Fruit fly (Drosophila melanogaster) whole organism, embryonic: ENCODE measurements around the gene HtrA2.
A peak's percentile ranks its signal among the peaks of the same experiment; 100 is the strongest.

ENCODE experiments used
- B-H1 ChIP-seq: fragments of 200-800 bp; sonication (Bioruptor generic); IDR thresholded peaks from 3 replicates; pipeline ENCODE4 v1.3.6; 2022; ENCODE audit warnings: missing biosample characterization, missing genetic modification characterization
- B-H2 ChIP-seq: fragments of 200-800 bp; sonication (Bioruptor generic); optimal IDR thresholded peaks from 2 replicates; lab custom pipeline; 2018; ENCODE audit warnings: missing biosample characterization, mild to moderate bottlenecking, missing genetic modification characterization
- BtbVII ChIP-seq: fragments of 200-800 bp; sonication (Bioruptor generic); optimal IDR thresholded peaks from 3 replicates; lab custom pipeline; 2017; ENCODE audit warnings: missing biosample characterization, mild to moderate bottlenecking, missing genetic modification characterization
- CG10274 ChIP-seq: fragments of 200-800 bp; sonication (Bioruptor generic); optimal IDR thresholded peaks from 3 replicates; lab custom pipeline; 2017; ENCODE audit warnings: missing biosample characterization, mild to moderate bottlenecking, missing genetic modification characterization
- CG11696 ChIP-seq: fragments of 200-800 bp; sonication (Bioruptor generic); IDR thresholded peaks from 2 replicates; pipeline ENCODE4 v1.3.6; 2022; ENCODE audit warnings: missing biosample characterization, missing genetic modification characterization
- CG11723 ChIP-seq: fragments of 200-800 bp; sonication (Bioruptor generic); optimal IDR thresholded peaks from 2 replicates; lab custom pipeline; 2017; ENCODE audit warnings: missing biosample characterization, mild to moderate bottlenecking, missing genetic modification characterization
- CG13123 ChIP-seq: fragments of 200-800 bp; sonication (Bioruptor generic); optimal IDR thresholded peaks from 2 replicates; lab custom pipeline; 2016; ENCODE audit warnings: missing biosample characterization, missing genetic modification characterization
- CG13424 ChIP-seq: fragments of 200-800 bp; sonication (Bioruptor generic); optimal IDR thresholded peaks from 2 replicates; lab custom pipeline; 2019; ENCODE audit warnings: missing biosample characterization, mild to moderate bottlenecking, missing genetic modification characterization, moderate library complexity
- CG13894 ChIP-seq: fragments of 200-800 bp; sonication (Bioruptor generic); optimal IDR thresholded peaks from 3 replicates; lab custom pipeline; 2018; ENCODE audit warnings: missing biosample characterization, mild to moderate bottlenecking, missing genetic modification characterization, moderate library complexity
- CG17829 ChIP-seq: fragments of 200-800 bp; optimal IDR thresholded peaks from 2 replicates; lab custom pipeline; 2019; ENCODE audit warnings: missing biosample characterization, mild to moderate bottlenecking, missing genetic modification characterization, moderate library complexity
- CG17912 ChIP-seq: fragments of 200-800 bp; sonication (Bioruptor generic); optimal IDR thresholded peaks from 2 replicates; lab custom pipeline; 2018; ENCODE audit warnings: missing biosample characterization, mild to moderate bottlenecking, missing genetic modification characterization
- CG1792 ChIP-seq: fragments of 200-800 bp; sonication (Bioruptor generic); optimal IDR thresholded peaks from 2 replicates; lab custom pipeline; 2016; ENCODE audit warnings: missing biosample characterization, missing genetic modification characterization
- CG2202 ChIP-seq: fragments of 200-800 bp; sonication (Bioruptor generic); optimal IDR thresholded peaks from 2 replicates; lab custom pipeline; 2018; ENCODE audit warnings: missing biosample characterization, mild to moderate bottlenecking, missing genetic modification characterization
- CG3281 ChIP-seq: fragments of 200-800 bp; sonication (Bioruptor generic); optimal IDR thresholded peaks from 3 replicates; lab custom pipeline; 2017; ENCODE audit warnings: missing biosample characterization, mild to moderate bottlenecking, missing genetic modification characterization
- CG4730 ChIP-seq: fragments of 200-800 bp; sonication (Bioruptor generic); IDR thresholded peaks from 2 replicates; pipeline ENCODE4 v1.3.6; 2022; ENCODE audit warnings: missing biosample characterization, missing genetic modification characterization
- CG6254 ChIP-seq: fragments of 200-800 bp; sonication (Bioruptor generic); optimal IDR thresholded peaks from 3 replicates; lab custom pipeline; 2017; ENCODE audit warnings: mild to moderate bottlenecking, missing biosample characterization, missing genetic modification reagents, missing genetic modification characterization
- CG6654 ChIP-seq: fragments of 200-800 bp; sonication (Bioruptor generic); optimal IDR thresholded peaks from 2 replicates; lab custom pipeline; 2017; ENCODE audit warnings: missing biosample characterization, mild to moderate bottlenecking, missing genetic modification characterization
- CG6765 ChIP-seq: fragments of 200-800 bp; sonication (Bioruptor generic); optimal IDR thresholded peaks from 3 replicates; lab custom pipeline; 2017; ENCODE audit warnings: missing biosample characterization, mild to moderate bottlenecking, missing genetic modification characterization
- CG9609 ChIP-seq: fragments of 200-800 bp; sonication (Bioruptor generic); optimal IDR thresholded peaks from 3 replicates; lab custom pipeline; 2016; ENCODE audit warnings: missing biosample characterization, missing genetic modification characterization
- CHES-1-like ChIP-seq: fragments of 200-800 bp; sonication (Bioruptor generic); optimal IDR thresholded peaks from 2 replicates; lab custom pipeline; 2016; ENCODE audit warnings: missing biosample characterization, missing genetic modification characterization
- Dip3 ChIP-seq: fragments of 200-800 bp; sonication (Bioruptor generic); optimal IDR thresholded peaks from 3 replicates; lab custom pipeline; 2016; ENCODE audit warnings: missing biosample characterization, missing genetic modification characterization
- Dll ChIP-seq: fragments of 200-800 bp; sonication (Bioruptor generic); IDR thresholded peaks from 4 replicates; pipeline ENCODE4 v1.3.6; 2022; ENCODE audit warnings: missing biosample characterization, missing genetic modification characterization; ENCODE audit not compliant: partially characterized antibody
- Hmr ChIP-seq: fragments of 200-800 bp; sonication (Bioruptor generic); optimal IDR thresholded peaks from 3 replicates; lab custom pipeline; 2017; ENCODE audit warnings: mild to moderate bottlenecking, missing biosample characterization, missing genetic modification reagents, missing genetic modification characterization
- Kr ChIP-seq: fragments of 200-800 bp; sonication (Bioruptor generic); optimal IDR thresholded peaks from 2 replicates; lab custom pipeline; 2017; ENCODE audit warnings: missing biosample characterization, mild to moderate bottlenecking, missing genetic modification characterization
- MBD-R2 ChIP-seq: fragments of 200-800 bp; sonication (Bioruptor generic); IDR thresholded peaks from 2 replicates; pipeline ENCODE4 v1.3.6; 2022; ENCODE audit warnings: missing biosample characterization, missing genetic modification characterization
- Meics ChIP-seq: fragments of 200-800 bp; sonication (Bioruptor generic); optimal IDR thresholded peaks from 2 replicates; lab custom pipeline; 2017; ENCODE audit warnings: missing biosample characterization, mild to moderate bottlenecking, missing genetic modification characterization
- Oli ChIP-seq: fragments of 200-800 bp; sonication (Bioruptor generic); optimal IDR thresholded peaks from 2 replicates; lab custom pipeline; 2018; ENCODE audit warnings: missing biosample characterization, mild to moderate bottlenecking, missing genetic modification characterization, moderate library complexity
- Rfx ChIP-seq: fragments of 200-800 bp; sonication (Bioruptor generic); IDR thresholded peaks from 2 replicates; pipeline ENCODE4 v1.3.6; 2022; ENCODE audit warnings: missing biosample characterization, missing genetic modification characterization
- Vsx1 ChIP-seq: fragments of 200-800 bp; sonication (Bioruptor generic); optimal IDR thresholded peaks from 2 replicates; lab custom pipeline; 2017; ENCODE audit warnings: missing biosample characterization, mild to moderate bottlenecking, missing genetic modification characterization, missing genetic modification reagents
- az2 ChIP-seq: fragments of 200-800 bp; sonication (Bioruptor generic); optimal IDR thresholded peaks from 3 replicates; lab custom pipeline; 2016; ENCODE audit warnings: missing biosample characterization, missing genetic modification characterization
- bbx ChIP-seq: fragments of 200-800 bp; sonication (Bioruptor generic); IDR thresholded peaks from 2 replicates; pipeline ENCODE4 v1.3.6; 2022; ENCODE audit warnings: missing biosample characterization, missing genetic modification characterization; ENCODE audit not compliant: partially characterized antibody
- corto ChIP-seq: fragments of 200-800 bp; sonication (Bioruptor generic); optimal IDR thresholded peaks from 2 replicates; lab custom pipeline; 2016; ENCODE audit warnings: missing biosample characterization, mild to moderate bottlenecking, missing genetic modification characterization, moderate library complexity
- da ChIP-seq: fragments of 200-800 bp; sonication (Bioruptor generic); optimal IDR thresholded peaks from 2 replicates; lab custom pipeline; 2016; ENCODE audit warnings: missing biosample characterization, missing genetic modification characterization
- ems ChIP-seq: fragments of 200-800 bp; sonication (Bioruptor generic); optimal IDR thresholded peaks from 3 replicates; lab custom pipeline; 2016; ENCODE audit warnings: missing biosample characterization, missing genetic modification characterization
- gem ChIP-seq: fragments of 200-800 bp; sonication (Bioruptor generic); optimal IDR thresholded peaks from 2 replicates; lab custom pipeline; 2019; ENCODE audit warnings: missing biosample characterization, mild to moderate bottlenecking, missing genetic modification characterization, moderate library complexity
- gsb-n ChIP-seq: fragments of 200-800 bp; sonication (Bioruptor generic); optimal IDR thresholded peaks from 3 replicates; lab custom pipeline; 2018; ENCODE audit warnings: missing biosample characterization, mild to moderate bottlenecking, missing genetic modification characterization
- gt ChIP-seq: fragments of 200-800 bp; sonication (Bioruptor generic); IDR thresholded peaks from 2 replicates; pipeline ENCODE4 v1.3.6; 2022; ENCODE audit warnings: missing biosample characterization, missing genetic modification characterization
- nau ChIP-seq: fragments of 200-800 bp; sonication (Bioruptor generic); optimal IDR thresholded peaks from 3 replicates; lab custom pipeline; 2017; ENCODE audit warnings: missing biosample characterization, mild to moderate bottlenecking, missing genetic modification characterization, missing genetic modification reagents
- nerfin-1 ChIP-seq: fragments of 200-800 bp; sonication (Bioruptor generic); optimal IDR thresholded peaks from 3 replicates; lab custom pipeline; 2019; ENCODE audit warnings: missing biosample characterization, mild to moderate bottlenecking, missing genetic modification characterization, moderate library complexity
- oc ChIP-seq: fragments of 200-800 bp; sonication (Bioruptor generic); optimal IDR thresholded peaks from 2 replicates; lab custom pipeline; 2018; ENCODE audit warnings: missing biosample characterization, mild to moderate bottlenecking, missing genetic modification characterization, moderate library complexity
- pros ChIP-seq: fragments of 200-800 bp; sonication (Bioruptor generic); optimal IDR thresholded peaks from 3 replicates; lab custom pipeline; 2019; ENCODE audit warnings: missing biosample characterization, mild to moderate bottlenecking, missing genetic modification characterization, moderate library complexity
- ro ChIP-seq: fragments of 200-800 bp; sonication (Bioruptor generic); IDR thresholded peaks from 2 replicates; pipeline ENCODE4 v1.3.6; 2022; ENCODE audit warnings: missing biosample characterization, missing genetic modification characterization
- schlank ChIP-seq: fragments of 200-800 bp; sonication (Bioruptor generic); optimal IDR thresholded peaks from 2 replicates; lab custom pipeline; 2018; ENCODE audit warnings: missing biosample characterization, mild to moderate bottlenecking, missing genetic modification characterization
- scrt ChIP-seq: fragments of 200-800 bp; sonication (Bioruptor generic); optimal IDR thresholded peaks from 2 replicates; lab custom pipeline; 2018; ENCODE audit warnings: missing biosample characterization, mild to moderate bottlenecking, missing genetic modification characterization, moderate library complexity
- sens ChIP-seq: fragments of 200-800 bp; sonication (Bioruptor generic); peaks from one replicate; lab custom pipeline; 2016; ENCODE audit warnings: missing biosample characterization, missing genetic modification characterization
- slou ChIP-seq: fragments of 200-800 bp; sonication (Bioruptor generic); optimal IDR thresholded peaks from 3 replicates; lab custom pipeline; 2016; ENCODE audit warnings: missing biosample characterization, missing genetic modification characterization
- sob ChIP-seq: fragments of 200-800 bp; sonication (Bioruptor generic); IDR thresholded peaks from 2 replicates; pipeline ENCODE4 v1.3.6; 2022; ENCODE audit warnings: missing biosample characterization, missing genetic modification characterization
- tll ChIP-seq, 2 experiments: fragments of 200-800 bp in 1 of 2; fragments of >200 bp in 1 of 2; sonication (Bioruptor generic) in 1 of 2; optimal IDR thresholded peaks; 2 replicates each; lab custom pipeline; 2017 to 2019; ENCODE audit warnings: missing biosample characterization in 2 of 2, missing genetic modification characterization in 2 of 2, mild to moderate bottlenecking in 1 of 2, moderate library complexity in 1 of 2
- twi ChIP-seq: fragments of 200-800 bp; optimal IDR thresholded peaks from 2 replicates; lab custom pipeline; 2019; ENCODE audit warnings: missing biosample characterization, mild to moderate bottlenecking, missing genetic modification characterization, moderate library complexity

HtrA2 gene

dm6 chr3R:14472580-14473353 lies 38.7 kb downstream of the HtrA2 start (continued):
- TF ChIP-seq CG4730 (GFP tag; lab: Robert Waterston, UW) (no peak), bbx (GFP tag; lab: Robert Waterston, UW) (no peak), CG11696 (GFP tag; lab: Robert Waterston, UW) (no peak), Dip3 (GFP tag; lab: Kevin White, UChicago) (no peak), CG11723 (no peak), nau (GFP tag; lab: Kevin White, UChicago) (peak; percentile 52), MBD-R2 (GFP tag; lab: Robert Waterston, UW) (0 out of 2 replicates have a peak, but pooled peaks have one; percentile 2), CG2202 (tag; lab: Kevin White, UChicago) (no peak), az2 (GFP tag; lab: Kevin White, UChicago) (no peak), sob (GFP tag; lab: Robert Waterston, UW) (peak; percentile 20; the same call in 1 of the 2 replicates), CG10274 (GFP tag; lab: Kevin White, UChicago) (no peak), Meics (GFP tag; lab: Kevin White, UChicago) (peak; percentile 41), da (no peak), CG13424 (no peak), tll (GFP tag; optimal IDR thresholded peaks at IDR 0.05; lab: Kevin White, UChicago) (no peak), oc (tag; lab: Kevin White, UChicago) (no peak), CG6254 (no peak), CG3281 (GFP tag; lab: Kevin White, UChicago) (peak; percentile 54), corto (GFP tag; lab: Kevin White, UChicago) (no peak), scrt (GFP tag; lab: Kevin White, UChicago) (no peak), CG13123 (GFP tag; lab: Kevin White, UChicago) (no peak), gt (no peak), sens (GFP tag; lab: Kevin White, UChicago) (peak; percentile 74), B-H2 (GFP tag; lab: Kevin White, UChicago) (no peak), Rfx (GFP tag; lab: Robert Waterston, UW) (peak; percentile 29; the same call in 1 of the 2 replicates), gsb-n (tag; lab: Kevin White, UChicago) (no peak), slou (GFP tag; lab: Kevin White, UChicago) (no peak), Dll (no peak), Kr (GFP tag; lab: Kevin White, UChicago) (no peak), CG17912 (no peak), schlank (tag; lab: Kevin White, UChicago) (peak; percentile 23), Hmr (GFP tag; lab: Kevin White, UChicago) (peak; percentile 44), Vsx1 (GFP tag; lab: Kevin White, UChicago) (peak; percentile 52), CG17829 (tag; lab: Kevin White, UChicago) (no peak), Oli (tag; lab: Kevin White, UChicago) (no peak), ro (GFP tag; lab: Robert Waterston, UW) (no peak), CG13894 (tag; lab: Kevin White, UChicago) (peak; percentile 13), nerfin-1 (tag; lab: Kevin White, UChicago) (no peak), B-H1 (no peak; the same call in 2 of the 3 replicates), ems (GFP tag; lab: Kevin White, UChicago) (no peak), gem (tag; lab: Kevin White, UChicago) (peak; percentile 18), CG6765 (GFP tag; lab: Kevin White, UChicago) (peak; percentile 25), CG1792 (GFP tag; lab: Kevin White, UChicago) (no peak), CG9609 (GFP tag; lab: Kevin White, UChicago) (no peak), CHES-1-like (GFP tag; lab: Kevin White, UChicago) (peak; percentile 1), pros (GFP tag; lab: Kevin White, UChicago) (peak; percentile 29), BtbVII (peak; percentile 28), twi (tag; lab: Kevin White, UChicago) (peak; percentile 28), CG6654 (GFP tag; lab: Kevin White, UChicago) (no peak)
